Worm (Caenorhabditis elegans) whole organism, midembryonic: Measurements from ENCODE around the gene sri-69.

Source experiments
- flt-1 ChIP-seq: fragments of 200-800 bp; sonication (Bioruptor generic); IDR thresholded peaks from 2 replicates; pipeline ENCODE4 v1.3.6; 2022; ENCODE audit warnings: missing genetic modification characterization, missing compliant biosample characterization
- klf-2 ChIP-seq: fragments of 200-800 bp; sonication (Bioruptor generic); conservative IDR thresholded peaks from 2 replicates; pipeline ENCODE4 v1.3.6; 2022; ENCODE audit warnings: missing genetic modification reagents, missing genetic modification characterization, missing compliant biosample characterization
- med-1 ChIP-seq: sonication (generic microtip); optimal IDR thresholded peaks from 2 replicates; lab custom pipeline; 2017; ENCODE audit warnings: missing genetic modification characterization, mild to moderate bottlenecking, missing compliant biosample characterization, antibody characterized with exemption, missing genetic modification reagents; ENCODE audit not compliant: insufficient read depth
- ref-1 ChIP-seq: fragments of 200-800 bp; sonication (Bioruptor generic); conservative IDR thresholded peaks from 2 replicates; pipeline ENCODE4 v1.3.6; 2022; ENCODE audit warnings: missing genetic modification reagents, missing genetic modification characterization, missing compliant biosample characterization

- TF ChIP-seq flt-1 (no peak), klf-2 (GFP tag; lab: Robert Waterston, UW) (no peak), med-1 (GFP tag; lab: Kevin White, UChicago) (no peak), ref-1 (no peak)
Measured at ce11 chrV:16974919-16975318, 33.3 kb downstream of the sri-69 start, which contains the start of gene srx-54.
